Fruit fly (Drosophila melanogaster) whole organism, embryonic: ENCODE measurements around the gene fz.

Experiments used
- B-H1 ChIP-seq: fragments of 200-800 bp; sonication (Bioruptor generic); IDR thresholded peaks from 3 replicates; pipeline ENCODE4 v1.3.6; 2022; ENCODE audit warnings: missing biosample characterization, missing genetic modification characterization
- BtbVII ChIP-seq: fragments of 200-800 bp; sonication (Bioruptor generic); optimal IDR thresholded peaks from 3 replicates; lab custom pipeline; 2017; ENCODE audit warnings: missing biosample characterization, mild to moderate bottlenecking, missing genetic modification characterization
- CG10267 ChIP-seq: fragments of 200-800 bp; sonication (Bioruptor generic); optimal IDR thresholded peaks from 2 replicates; lab custom pipeline; 2018; ENCODE audit warnings: missing biosample characterization, mild to moderate bottlenecking, missing genetic modification characterization, moderate library complexity
- CG10979 ChIP-seq: fragments of 200-800 bp; sonication (Bioruptor generic); optimal IDR thresholded peaks from 2 replicates; lab custom pipeline; 2018; ENCODE audit warnings: missing biosample characterization, mild to moderate bottlenecking, missing genetic modification characterization, moderate library complexity
- CG12071 ChIP-seq: fragments of 200-800 bp; sonication (Bioruptor generic); optimal IDR thresholded peaks from 3 replicates; lab custom pipeline; 2018; ENCODE audit warnings: missing biosample characterization, mild to moderate bottlenecking, missing genetic modification characterization
- CG12391 ChIP-seq: fragments of 200-800 bp; sonication (Bioruptor generic); optimal IDR thresholded peaks from 3 replicates; lab custom pipeline; 2018; ENCODE audit warnings: missing biosample characterization, mild to moderate bottlenecking, missing genetic modification characterization, moderate library complexity
- CG12942 ChIP-seq: fragments of 200-800 bp; sonication (Bioruptor generic); optimal IDR thresholded peaks from 3 replicates; lab custom pipeline; 2016; ENCODE audit warnings: missing biosample characterization, missing genetic modification characterization
- CG13775 ChIP-seq: fragments of 200-800 bp; sonication (Bioruptor generic); optimal IDR thresholded peaks from 3 replicates; lab custom pipeline; 2017; ENCODE audit warnings: missing biosample characterization, mild to moderate bottlenecking, missing genetic modification characterization
- CG16863 ChIP-seq: fragments of 200-800 bp; sonication (Bioruptor generic); optimal IDR thresholded peaks from 3 replicates; lab custom pipeline; 2016; ENCODE audit warnings: missing biosample characterization, missing genetic modification characterization
- CG1792 ChIP-seq: fragments of 200-800 bp; sonication (Bioruptor generic); optimal IDR thresholded peaks from 2 replicates; lab custom pipeline; 2016; ENCODE audit warnings: missing biosample characterization, missing genetic modification characterization
- CG2199 ChIP-seq: fragments of 200-800 bp; sonication (Bioruptor generic); IDR thresholded peaks from 3 replicates; pipeline ENCODE4 v1.3.6; 2022; ENCODE audit warnings: missing biosample characterization, missing genetic modification characterization
- CG2678 ChIP-seq: fragments of 200-800 bp; sonication (Bioruptor generic); optimal IDR thresholded peaks from 3 replicates; lab custom pipeline; 2019; ENCODE audit warnings: missing biosample characterization, mild to moderate bottlenecking, missing genetic modification characterization, moderate library complexity
- CG4360 ChIP-seq: fragments of 200-800 bp; sonication (Bioruptor generic); IDR thresholded peaks from 2 replicates; pipeline ENCODE4 v1.3.6; 2022; ENCODE audit warnings: missing biosample characterization, missing genetic modification characterization
- CG6683 ChIP-seq: fragments of 200-800 bp; sonication (Bioruptor generic); optimal IDR thresholded peaks from 2 replicates; lab custom pipeline; 2017; ENCODE audit warnings: missing biosample characterization, mild to moderate bottlenecking, missing genetic modification characterization, missing genetic modification reagents
- CG6765 ChIP-seq: fragments of 200-800 bp; sonication (Bioruptor generic); optimal IDR thresholded peaks from 3 replicates; lab custom pipeline; 2017; ENCODE audit warnings: missing biosample characterization, mild to moderate bottlenecking, missing genetic modification characterization
- CG7786 ChIP-seq: fragments of 200-800 bp; sonication (Bioruptor generic); optimal IDR thresholded peaks from 2 replicates; lab custom pipeline; 2016; ENCODE audit warnings: missing biosample characterization, missing genetic modification characterization
- CG7839 ChIP-seq: fragments of 200-800 bp; sonication (Bioruptor generic); optimal IDR thresholded peaks from 3 replicates; lab custom pipeline; 2018; ENCODE audit warnings: missing biosample characterization, mild to moderate bottlenecking, missing genetic modification characterization, moderate library complexity
- CG8089 ChIP-seq: fragments of 200-800 bp; sonication (Bioruptor generic); optimal IDR thresholded peaks from 3 replicates; lab custom pipeline; 2016; ENCODE audit warnings: missing biosample characterization, missing genetic modification characterization
- CG8281 ChIP-seq: fragments of 200-800 bp; sonication (Bioruptor generic); optimal IDR thresholded peaks from 2 replicates; lab custom pipeline; 2018; ENCODE audit warnings: missing biosample characterization, mild to moderate bottlenecking, missing genetic modification characterization, moderate library complexity
- CoRest ChIP-seq: fragments of 200-800 bp; sonication (Bioruptor generic); optimal IDR thresholded peaks from 3 replicates; lab custom pipeline; 2018; ENCODE audit warnings: missing biosample characterization, mild to moderate bottlenecking, missing genetic modification characterization, moderate library complexity
- D ChIP-seq, 2 experiments: fragments of 200-800 bp in 1 of 2; fragments of >200 bp in 1 of 2; sonication (Bioruptor generic) in 1 of 2; optimal IDR thresholded peaks; 2 replicates in 1 of 2; 3 replicates in 1 of 2; lab custom pipeline; 2017; ENCODE audit warnings: mild to moderate bottlenecking in 1 of 2, missing biosample characterization in 1 of 2, missing genetic modification characterization in 1 of 2, missing genetic modification reagents in 1 of 2
- Dbx ChIP-seq: fragments of 200-800 bp; sonication (Bioruptor generic); IDR thresholded peaks from 3 replicates; pipeline ENCODE4 v1.3.6; 2022; ENCODE audit warnings: missing biosample characterization, missing genetic modification characterization
- Elba2 ChIP-seq: fragments of 200-800 bp; sonication (Bioruptor generic); optimal IDR thresholded peaks from 3 replicates; lab custom pipeline; 2016; ENCODE audit warnings: missing biosample characterization, missing genetic modification characterization
- Ets65A ChIP-seq: fragments of 200-800 bp; sonication (Bioruptor generic); peaks from one replicate; lab custom pipeline; 2016; ENCODE audit warnings: missing biosample characterization, missing genetic modification characterization
- Hand ChIP-seq: fragments of 200-800 bp; sonication (Bioruptor generic); optimal IDR thresholded peaks from 2 replicates; lab custom pipeline; 2017; ENCODE audit warnings: mild to moderate bottlenecking, missing biosample characterization, missing genetic modification reagents, missing genetic modification characterization
- Hey ChIP-seq: fragments of 200-800 bp; sonication (Bioruptor generic); optimal IDR thresholded peaks from 3 replicates; lab custom pipeline; 2018; ENCODE audit warnings: missing biosample characterization, mild to moderate bottlenecking, missing genetic modification characterization
- Hsf ChIP-seq: fragments of 200-800 bp; sonication (Bioruptor generic); optimal IDR thresholded peaks from 3 replicates; lab custom pipeline; 2016; ENCODE audit warnings: missing biosample characterization, missing genetic modification characterization
- Med ChIP-seq: fragments of 200-800 bp; sonication (Bioruptor generic); peaks from one replicate; lab custom pipeline; 2016; ENCODE audit warnings: missing biosample characterization, missing genetic modification characterization, mild to moderate bottlenecking, inconsistent platforms, moderate library complexity
- Nf-YB ChIP-seq: fragments of 200-800 bp; sonication (Bioruptor generic); optimal IDR thresholded peaks from 3 replicates; lab custom pipeline; 2019; ENCODE audit warnings: missing biosample characterization, mild to moderate bottlenecking, missing genetic modification characterization, moderate library complexity
- Ptx1 ChIP-seq: fragments of 200-800 bp; sonication (Bioruptor generic); IDR thresholded peaks from 2 replicates; pipeline ENCODE4 v1.3.6; 2022; ENCODE audit warnings: missing biosample characterization, missing genetic modification characterization
- Trl ChIP-seq, 3 experiments: fragments of >200 bp in 2 of 3; fragments of 200-800 bp in 1 of 3; sonication (Bioruptor generic) in 1 of 3; optimal IDR thresholded peaks; 2 replicates in 1 of 3; 3 replicates in 2 of 3; lab custom pipeline; 2016 to 2017; ENCODE audit warnings: missing biosample characterization in 1 of 3, missing genetic modification characterization in 1 of 3
- Xbp1 ChIP-seq: fragments of 200-800 bp; sonication (Bioruptor generic); optimal IDR thresholded peaks from 3 replicates; lab custom pipeline; 2016; ENCODE audit warnings: missing biosample characterization, mild to moderate bottlenecking, missing genetic modification characterization
- Xrp1 ChIP-seq: fragments of 200-800 bp; sonication (Bioruptor generic); IDR thresholded peaks from 2 replicates; pipeline ENCODE4 v1.3.6; 2022; ENCODE audit warnings: missing biosample characterization, missing genetic modification characterization
- YL-1 ChIP-seq: fragments of 200-800 bp; sonication (Bioruptor generic); optimal IDR thresholded peaks from 3 replicates; lab custom pipeline; 2017; ENCODE audit warnings: missing biosample characterization, mild to moderate bottlenecking, missing genetic modification characterization
- ab ChIP-seq: fragments of 200-800 bp; sonication (Bioruptor generic); optimal IDR thresholded peaks from 2 replicates; lab custom pipeline; 2016; ENCODE audit warnings: missing biosample characterization, missing genetic modification characterization
- al ChIP-seq: fragments of 200-800 bp; sonication (Bioruptor generic); IDR thresholded peaks from 2 replicates; pipeline ENCODE4 v1.3.6; 2022; ENCODE audit warnings: missing biosample characterization, missing genetic modification characterization
- az2 ChIP-seq: fragments of 200-800 bp; sonication (Bioruptor generic); optimal IDR thresholded peaks from 3 replicates; lab custom pipeline; 2016; ENCODE audit warnings: missing biosample characterization, missing genetic modification characterization
- bsh ChIP-seq, 2 experiments: fragments of 200-800 bp; sonication (Bioruptor generic); optimal IDR thresholded peaks; 2 replicates each; lab custom pipeline; 2017 to 2018; ENCODE audit warnings: mild to moderate bottlenecking in 2 of 2, missing biosample characterization in 2 of 2, missing genetic modification characterization in 2 of 2, moderate library complexity in 1 of 2
- cato ChIP-seq: fragments of 200-800 bp; sonication (Bioruptor generic); optimal IDR thresholded peaks from 2 replicates; lab custom pipeline; 2016; ENCODE audit warnings: missing biosample characterization, missing genetic modification characterization, borderline replicate concordance
- dati ChIP-seq: fragments of 200-800 bp; sonication (Bioruptor generic); IDR thresholded peaks from 2 replicates; pipeline ENCODE4 v1.3.6; 2022; ENCODE audit warnings: missing biosample characterization, missing genetic modification characterization
- dmrt99B ChIP-seq: fragments of 200-800 bp; sonication (Bioruptor generic); optimal IDR thresholded peaks from 2 replicates; lab custom pipeline; 2018; ENCODE audit warnings: missing biosample characterization, mild to moderate bottlenecking, missing genetic modification characterization, moderate library complexity
- esg ChIP-seq: fragments of 200-800 bp; sonication (Bioruptor generic); conservative IDR thresholded peaks from 2 replicates; pipeline ENCODE4 v1.3.6; 2022; ENCODE audit warnings: missing biosample characterization, missing genetic modification characterization
- h ChIP-seq: fragments of >200 bp; optimal IDR thresholded peaks from 2 replicates; lab custom pipeline; 2017
- hb ChIP-seq: fragments of 200-800 bp; sonication (Bioruptor generic); IDR thresholded peaks from 3 replicates; pipeline ENCODE4 v1.3.6; 2022; ENCODE audit warnings: missing biosample characterization, missing genetic modification characterization; ENCODE audit not compliant: partially characterized antibody
- pb ChIP-seq: fragments of 200-800 bp; sonication (Bioruptor generic); optimal IDR thresholded peaks from 3 replicates; lab custom pipeline; 2016; ENCODE audit warnings: missing biosample characterization, missing genetic modification characterization
- psq ChIP-seq: fragments of 200-800 bp; sonication (Bioruptor generic); optimal IDR thresholded peaks from 2 replicates; lab custom pipeline; 2017; ENCODE audit warnings: missing biosample characterization, missing genetic modification characterization
- seq ChIP-seq: fragments of 200-800 bp; sonication (Bioruptor generic); IDR thresholded peaks from 2 replicates; pipeline ENCODE4 v1.3.6; 2022; ENCODE audit warnings: missing biosample characterization, missing genetic modification characterization
- slbo ChIP-seq: fragments of 200-800 bp; sonication (Bioruptor generic); IDR thresholded peaks from 2 replicates; pipeline ENCODE4 v1.3.6; 2022; ENCODE audit warnings: missing biosample characterization, missing genetic modification characterization
- trem ChIP-seq: fragments of 200-800 bp; optimal IDR thresholded peaks from 3 replicates; lab custom pipeline; 2019; ENCODE audit warnings: missing biosample characterization, mild to moderate bottlenecking, missing genetic modification characterization, moderate library complexity
- tx ChIP-seq: fragments of 200-800 bp; sonication (Bioruptor generic); optimal IDR thresholded peaks from 2 replicates; lab custom pipeline; 2016; ENCODE audit warnings: missing biosample characterization, missing genetic modification characterization
- wor ChIP-seq: fragments of 200-800 bp; sonication (Bioruptor generic); IDR thresholded peaks from 2 replicates; pipeline ENCODE4 v1.3.6; 2022; ENCODE audit warnings: missing biosample characterization, missing genetic modification characterization

fz gene

dm6 chr3L:14298044-14298443 is 23.9 kb downstream of the fz start (continued):
- TF ChIP-seq CG10979 (tag; lab: Kevin White, UChicago) (no peak), slbo (GFP tag; lab: Robert Waterston, UW) (no peak), seq (GFP tag; lab: Robert Waterston, UW) (no peak), CoRest (no peak), CG12071 (GFP tag; lab: Kevin White, UChicago) (no peak), Hey (tag; lab: Kevin White, UChicago) (no peak), Ets65A (no peak), CG7786 (no peak), Nf-YB (no peak), wor (GFP tag; lab: Robert Waterston, UW) (no peak), CG12391 (tag; lab: Kevin White, UChicago) (no peak), BtbVII (GFP tag; lab: Kevin White, UChicago) (no peak), Hand (GFP tag; lab: Kevin White, UChicago) (no peak), az2 (GFP tag; lab: Kevin White, UChicago) (no peak), pb (GFP tag; lab: Kevin White, UChicago) (no peak), Dbx (GFP tag; lab: Robert Waterston, UW) (no peak), ab (no peak), CG8089 (GFP tag; lab: Kevin White, UChicago) (no peak), cato (GFP tag; lab: Kevin White, UChicago) (no peak), esg (GFP tag; lab: Robert Waterston, UW) (no peak), al (no peak), trem (no peak), Xbp1 (GFP tag; lab: Kevin White, UChicago) (no peak), Hsf (GFP tag; lab: Kevin White, UChicago) (no peak), CG1792 (GFP tag; lab: Kevin White, UChicago) (no peak), hb (GFP tag; lab: Robert Waterston, UW) (0 out of 3 replicates have a peak, but pooled peaks have one; percentile 14), CG13775 (GFP tag; lab: Kevin White, UChicago) (no peak), CG6683 (GFP tag; lab: Kevin White, UChicago) (no peak), Trl (optimal IDR thresholded peaks at IDR 0.05; lab: Kevin White, UChicago) (peak in 1 of 2 experiments; percentile 7), Trl (GFP tag; optimal IDR thresholded peaks at IDR 0.05; lab: Kevin White, UChicago) (no peak), YL-1 (no peak), CG8281 (tag; lab: Kevin White, UChicago) (no peak)
- TF ChIP-seq, all 482 proteins: peak for 5

DNA sequence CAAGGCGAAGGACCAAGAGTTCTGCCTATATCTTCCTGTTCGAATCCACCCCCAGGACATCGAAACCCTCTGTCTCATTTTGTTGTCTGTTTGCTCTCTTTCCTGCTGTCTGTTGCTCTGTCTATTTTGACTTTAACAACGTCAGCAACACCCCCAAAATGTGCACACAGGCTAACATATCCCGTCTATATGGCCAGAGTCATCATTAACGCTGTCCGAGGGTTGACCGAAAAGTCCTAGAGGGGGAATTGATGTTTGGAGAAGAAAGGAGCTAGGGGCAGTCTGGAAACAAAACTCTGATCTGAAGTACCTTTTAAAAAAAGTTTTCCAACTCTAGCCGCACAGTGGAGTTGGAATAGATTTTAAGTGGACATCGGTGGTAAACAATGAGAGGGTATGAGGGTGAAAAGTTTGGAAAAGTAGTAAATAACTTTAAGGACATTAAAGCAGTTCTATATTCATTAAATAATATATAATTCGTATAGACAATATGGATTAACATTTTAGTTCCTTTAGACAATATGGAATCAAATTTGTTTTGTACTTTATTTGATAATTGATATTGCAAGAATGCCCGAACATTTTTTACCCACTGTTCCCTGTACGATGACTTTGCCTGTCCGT is 26.7 kb downstream of the fz start:
- TF ChIP-seq bsh (GFP tag; optimal IDR thresholded peaks at IDR 0.05; lab: Kevin White, UChicago), result peak in 1 of 2 experiments; percentile 50
- TF ChIP-seq CG16863 (GFP tag; lab: Kevin White, UChicago), result no peak
- TF ChIP-seq CG2199, result 0 out of 3 replicates have a peak, but pooled peaks have one; percentile 40
- peak; percentile 45 for TF ChIP-seq dmrt99B (tag; lab: Kevin White, UChicago)
- TF ChIP-seq psq, result no peak
- TF ChIP-seq CG6765, result no peak
- no peak for TF ChIP-seq h
- no peak for TF ChIP-seq tx
- peak; percentile 67 for TF ChIP-seq Med
- TF ChIP-seq dati (GFP tag; lab: Robert Waterston, UW), result no peak
- TF ChIP-seq Elba2 (GFP tag; lab: Kevin White, UChicago), result no peak
- peak; percentile 26 for TF ChIP-seq CG7839
- TF ChIP-seq CG10267, result peak; percentile 1
- peak; percentile 25; the same call in 1 of the 2 replicates for TF ChIP-seq CG4360 (GFP tag; lab: Robert Waterston, UW)
- no peak for TF ChIP-seq CG12942 (GFP tag; lab: Kevin White, UChicago)
- no peak for TF ChIP-seq Xrp1
- TF ChIP-seq B-H1 (GFP tag; lab: Robert Waterston, UW), result no peak
- TF ChIP-seq CG2678 (tag; lab: Kevin White, UChicago), result peak; percentile 10
- TF ChIP-seq Ptx1 (GFP tag; lab: Robert Waterston, UW), result no peak
- no peak for TF ChIP-seq D (optimal IDR thresholded peaks at IDR 0.05; lab: Kevin White, UChicago)
- no peak for TF ChIP-seq D (GFP tag; optimal IDR thresholded peaks at IDR 0.05; lab: Kevin White, UChicago)
